Worm (Caenorhabditis elegans) whole organism, late embryonic: Measurements from ENCODE around the gene mdt-20.

ENCODE experiments used
- ahr-1 ChIP-seq: sonication (generic microtip); optimal IDR thresholded peaks from 2 replicates; lab custom pipeline; 2016; ENCODE audit warnings: missing genetic modification characterization, missing compliant biosample characterization
- ama-1 ChIP-seq: fragments of 150-350 bp; optimal IDR thresholded peaks from 2 replicates; lab custom pipeline; 2014
- elt-2 ChIP-seq: sonication (generic microtip); optimal IDR thresholded peaks from 2 replicates; lab custom pipeline; 2016; ENCODE audit warnings: missing genetic modification reagents, missing genetic modification characterization, missing compliant biosample characterization
- ets-4 ChIP-seq: sonication (generic microtip); optimal IDR thresholded peaks from 2 replicates; lab custom pipeline; 2016; ENCODE audit warnings: missing genetic modification characterization, missing compliant biosample characterization
- odd-2 ChIP-seq: sonication (generic microtip); optimal IDR thresholded peaks from 2 replicates; lab custom pipeline; 2017; ENCODE audit warnings: antibody characterized with exemption, mild to moderate bottlenecking, missing genetic modification characterization, missing compliant biosample characterization
- pqm-1 ChIP-seq: sonication (generic microtip); optimal IDR thresholded peaks from 2 replicates; lab custom pipeline; 2016; ENCODE audit warnings: missing genetic modification characterization, missing compliant biosample characterization
- sox-4 ChIP-seq: sonication (generic microtip); optimal IDR thresholded peaks from 2 replicates; lab custom pipeline; 2017; ENCODE audit warnings: mild to moderate bottlenecking, missing genetic modification characterization, inconsistent platforms, missing compliant biosample characterization
- syd-9 ChIP-seq: sonication (generic microtip); optimal IDR thresholded peaks from 2 replicates; lab custom pipeline; 2016; ENCODE audit warnings: mild to moderate bottlenecking, missing genetic modification characterization, moderate library complexity, missing compliant biosample characterization
- unc-55 ChIP-seq: sonication (generic microtip); optimal IDR thresholded peaks from 2 replicates; lab custom pipeline; 2017; ENCODE audit warnings: missing biosample characterization, missing genetic modification reagents, missing genetic modification characterization
- unc-86 ChIP-seq: sonication (generic microtip); optimal IDR thresholded peaks from 2 replicates; lab custom pipeline; 2016; ENCODE audit warnings: missing genetic modification characterization, missing compliant biosample characterization

ce11 chrIV:1225596-1226232, 38.1 kb downstream of the mdt-20 start, which contains the start of gene W09G12.8:
- TF ChIP-seq odd-2 (tag; lab: Kevin White, UChicago) (no peak), pqm-1 (tag; lab: Kevin White, UChicago) (no peak), unc-86 (no peak), syd-9 (tag; lab: Kevin White, UChicago) (no peak), ama-1 (lab: Kevin White, UChicago) (no peak), ahr-1 (tag; lab: Kevin White, UChicago) (no peak), unc-55 (no peak), sox-4 (tag; lab: Kevin White, UChicago) (no peak), ets-4 (no peak), elt-2 (tag; lab: Kevin White, UChicago) (no peak)
